Worm (Caenorhabditis elegans): ENCODE data around the gene ule-5.

DNA sequence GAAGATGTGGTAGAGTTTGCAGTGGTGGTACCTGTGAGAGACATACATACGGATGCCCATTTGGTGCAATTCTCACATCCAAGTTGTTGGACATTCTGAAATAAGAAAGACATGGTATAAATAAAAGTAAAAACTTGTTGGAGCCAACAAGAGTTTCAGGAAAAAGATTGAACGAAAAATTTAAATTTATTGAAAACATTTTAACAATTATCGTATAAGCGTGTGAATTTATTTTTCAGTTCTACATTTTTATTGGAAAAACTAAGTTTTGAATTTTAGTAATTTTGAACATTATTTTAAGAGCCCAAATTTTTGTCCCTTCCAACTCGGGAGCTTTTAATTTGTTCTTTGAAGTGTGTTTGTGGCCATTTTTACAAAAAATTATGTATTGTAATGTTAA lies 28.0 kb upstream of the ule-5 start, which contains the start of gene F54F7.8:
- TF ChIP-seq skn-1 (tag; optimal IDR thresholded peaks at IDR 0.05) (no peak), snpc-4 (tag; optimal IDR thresholded peaks at IDR 0.05) (no peak), sox-4 (tag; optimal IDR thresholded peaks at IDR 0.05) (no peak), lir-3 (tag; optimal IDR thresholded peaks at IDR 0.05; ENCODE audit: poor library complexity) (no peak), ama-1 (optimal IDR thresholded peaks at IDR 0.05) (no peak), C04F5.9 (tag; optimal IDR thresholded peaks at IDR 0.05) (no peak), nhr-19 (GFP tag; conservative IDR thresholded peaks at IDR 0.05) (no peak), aly-2 (tag; optimal IDR thresholded peaks at IDR 0.05) (no peak), C16A3.4 (tag; optimal IDR thresholded peaks at IDR 0.05) (no peak), ceh-82 (tag; optimal IDR thresholded peaks at IDR 0.05) (no peak)

All from whole organism, L1 larva.